Worm (Caenorhabditis elegans): ENCODE results near the gene atrn-1.
A peak's percentile ranks its signal among the peaks of the same experiment; 100 is the strongest.

The atrn-1 gene

DNA sequence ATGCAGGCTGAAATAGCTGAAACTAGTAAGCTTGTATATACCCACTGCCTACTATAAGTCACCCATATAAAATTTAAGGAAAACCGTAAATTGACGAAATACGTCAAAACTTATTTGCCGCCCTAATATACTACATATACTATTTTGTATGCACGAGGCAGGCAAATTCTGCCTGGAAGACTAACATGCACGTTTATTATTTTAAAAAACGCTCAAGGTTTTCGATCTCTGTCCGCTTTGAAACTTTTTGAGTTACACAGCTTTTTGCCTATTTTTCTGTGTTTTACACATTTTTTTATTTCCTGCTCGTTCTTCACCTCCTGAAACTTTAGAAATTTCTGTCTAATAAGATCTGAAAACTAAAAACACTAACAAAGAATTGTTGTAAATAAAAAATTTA, 31.8 kb downstream of the atrn-1 start:
- TF ChIP-seq med-1 (GFP tag; optimal IDR thresholded peaks at IDR 0.05; ENCODE audit: insufficient read depth) (no peak), ref-1 (GFP tag; conservative IDR thresholded peaks at IDR 0.05) (no peak), klf-2 (GFP tag; conservative IDR thresholded peaks at IDR 0.05) (no peak)

DNA sequence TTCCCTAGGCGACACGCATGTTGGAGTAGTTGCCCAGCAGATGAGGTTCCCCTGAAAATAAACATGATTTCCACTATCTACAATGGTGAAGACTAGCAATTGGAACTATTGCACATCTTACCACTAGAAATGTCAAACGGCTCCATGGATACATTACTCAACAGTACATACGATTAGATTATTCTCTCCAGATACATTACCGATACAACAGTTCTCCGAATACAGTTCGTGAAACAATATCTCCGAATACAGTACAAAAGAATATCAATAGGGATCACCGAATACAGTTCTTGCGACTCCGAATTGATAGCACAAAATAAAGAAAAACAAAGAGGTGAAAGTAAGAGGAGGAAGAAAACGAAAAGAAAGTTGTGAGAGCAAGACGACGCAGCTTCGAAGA, 32.4 kb downstream of the atrn-1 start, which contains the start of gene C05G5.7:
Gene C05G5.7 (minus strand): TSS at position 1 of the 400 bp plus-strand sequence.
- TF ChIP-seq tab-1 (GFP tag; IDR thresholded peaks at IDR 0.05) (no peak), flt-1 (GFP tag; IDR thresholded peaks at IDR 0.05) (no peak), cog-1 (tag; optimal IDR thresholded peaks at IDR 0.05) (no peak), T22C8.4 (GFP tag; IDR thresholded peaks at IDR 0.05) (no peak), klf-2 (GFP tag; conservative IDR thresholded peaks at IDR 0.05) (no peak), ref-1 (GFP tag; conservative IDR thresholded peaks at IDR 0.05) (no peak), ztf-23 (GFP tag; IDR thresholded peaks at IDR 0.05) (no peak), med-1 (GFP tag; optimal IDR thresholded peaks at IDR 0.05; ENCODE audit: insufficient read depth) (no peak), ztf-29 (GFP tag; IDR thresholded peaks at IDR 0.05) (no peak)

DNA sequence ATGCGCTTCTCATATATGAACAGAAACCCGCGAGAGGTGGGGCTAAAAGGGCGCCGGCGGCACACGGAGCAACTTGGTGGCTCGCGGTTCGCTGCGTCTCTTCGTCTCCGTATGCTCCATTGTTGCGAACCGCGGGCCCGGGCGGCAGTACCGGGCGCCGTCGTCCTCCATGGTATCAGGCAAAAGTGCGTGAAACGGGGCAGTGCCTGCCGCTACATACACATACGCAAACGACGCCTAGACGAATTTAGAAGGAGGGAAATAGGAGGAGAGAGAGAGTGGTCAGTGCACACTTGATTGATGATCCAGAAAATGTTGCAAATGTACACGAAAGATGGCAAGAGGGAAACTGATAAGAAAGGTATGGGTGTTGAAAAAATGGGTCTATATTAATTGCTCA, 33.1 kb downstream of the atrn-1 start:
- TF ChIP-seq ztf-23 (GFP tag; IDR thresholded peaks at IDR 0.05) (0 out of 2 replicates have a peak, but pooled peaks have one; percentile 24), med-1 (GFP tag; optimal IDR thresholded peaks at IDR 0.05; ENCODE audit: insufficient read depth) (no peak)

DNA sequence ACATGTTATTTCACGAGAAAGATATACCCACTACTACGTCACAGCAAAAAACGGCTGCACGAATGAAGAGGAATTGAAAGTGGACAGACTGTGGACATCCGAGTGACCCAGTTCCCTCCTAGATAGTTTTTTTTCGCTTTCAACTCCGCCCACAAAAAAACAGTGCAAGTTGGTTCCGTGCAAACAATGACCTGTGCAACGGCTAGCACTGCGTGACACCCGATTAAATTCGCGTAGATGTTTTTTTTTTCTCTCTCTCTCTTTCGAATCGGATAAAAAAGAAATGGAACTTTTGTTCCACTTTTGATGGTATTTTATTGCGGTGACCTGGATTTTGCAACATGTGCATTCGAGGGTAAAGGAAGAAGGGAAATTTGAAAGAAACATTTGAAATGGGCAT, 33.8 kb downstream of the atrn-1 start:
- TF ChIP-seq T22C8.4 (GFP tag; IDR thresholded peaks at IDR 0.05) (no peak), flt-1 (GFP tag; IDR thresholded peaks at IDR 0.05) (no peak), ztf-29 (GFP tag; IDR thresholded peaks at IDR 0.05) (no peak), klf-2 (GFP tag; conservative IDR thresholded peaks at IDR 0.05) (no peak), cog-1 (tag; optimal IDR thresholded peaks at IDR 0.05) (no peak), ref-1 (GFP tag; conservative IDR thresholded peaks at IDR 0.05) (no peak)

DNA sequence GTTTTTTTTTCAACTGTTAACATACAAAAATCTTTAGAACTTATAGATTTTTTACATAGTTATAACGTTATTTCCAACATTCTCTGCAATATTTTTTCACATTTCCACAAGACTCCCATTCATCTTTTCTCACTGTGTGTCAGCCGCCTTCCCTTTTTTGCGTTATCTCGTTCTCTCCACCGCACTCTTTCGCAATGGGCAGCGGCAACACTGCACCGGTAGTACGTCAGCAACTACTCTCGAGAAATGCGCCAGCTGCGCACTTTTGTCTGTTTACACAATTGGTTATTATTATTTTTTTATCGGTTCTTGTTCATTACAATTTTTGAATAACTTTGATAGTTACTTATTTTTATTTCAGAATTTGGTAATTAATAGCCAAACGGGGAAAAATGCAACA, 35.6 kb downstream of the atrn-1 start, which contains the start of gene C05G5.2:
Gene C05G5.2 (plus strand): TSS at position 356 of the 400 bp plus-strand sequence.
- TF ChIP-seq cog-1 (tag; optimal IDR thresholded peaks at IDR 0.05) (peak; percentile 61), ztf-23 (GFP tag; IDR thresholded peaks at IDR 0.05) (no peak), tab-1 (GFP tag; IDR thresholded peaks at IDR 0.05) (no peak), med-1 (GFP tag; optimal IDR thresholded peaks at IDR 0.05; ENCODE audit: insufficient read depth) (no peak), flt-1 (GFP tag; IDR thresholded peaks at IDR 0.05) (peak; percentile 70; the same call in 1 of the 2 replicates)

DNA sequence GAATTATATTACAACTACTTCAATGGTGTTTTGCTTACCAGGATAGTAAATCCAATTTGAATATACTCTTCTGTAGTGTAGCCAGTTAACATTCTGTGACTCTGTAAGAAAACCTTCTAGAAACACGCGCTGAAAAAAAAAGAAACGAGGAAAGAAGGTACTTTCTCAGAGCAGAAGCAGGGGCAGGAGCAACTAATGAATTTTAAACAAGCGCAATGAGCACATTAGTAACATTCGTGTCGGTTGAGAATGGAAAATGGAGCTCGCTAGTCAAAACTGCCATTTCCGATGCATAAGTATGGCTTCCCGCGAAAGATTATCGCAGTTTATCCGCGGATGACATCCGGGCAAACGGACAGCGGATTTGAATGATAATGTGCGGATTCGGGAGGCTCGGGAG, 40.5 kb downstream of the atrn-1 start, which contains the start of gene C05G5.3:
Gene C05G5.3 (minus strand): TSS at position 101 of the 400 bp plus-strand sequence.
- TF ChIP-seq ztf-23 (GFP tag; IDR thresholded peaks at IDR 0.05) (no peak), cog-1 (tag; optimal IDR thresholded peaks at IDR 0.05) (no peak), tab-1 (GFP tag; IDR thresholded peaks at IDR 0.05) (no peak), klf-2 (GFP tag; conservative IDR thresholded peaks at IDR 0.05) (no peak), ref-1 (GFP tag; conservative IDR thresholded peaks at IDR 0.05) (no peak), flt-1 (GFP tag; IDR thresholded peaks at IDR 0.05) (no peak), ztf-29 (GFP tag; IDR thresholded peaks at IDR 0.05) (no peak), T22C8.4 (GFP tag; IDR thresholded peaks at IDR 0.05) (no peak), med-1 (GFP tag; optimal IDR thresholded peaks at IDR 0.05; ENCODE audit: insufficient read depth) (no peak)

DNA sequence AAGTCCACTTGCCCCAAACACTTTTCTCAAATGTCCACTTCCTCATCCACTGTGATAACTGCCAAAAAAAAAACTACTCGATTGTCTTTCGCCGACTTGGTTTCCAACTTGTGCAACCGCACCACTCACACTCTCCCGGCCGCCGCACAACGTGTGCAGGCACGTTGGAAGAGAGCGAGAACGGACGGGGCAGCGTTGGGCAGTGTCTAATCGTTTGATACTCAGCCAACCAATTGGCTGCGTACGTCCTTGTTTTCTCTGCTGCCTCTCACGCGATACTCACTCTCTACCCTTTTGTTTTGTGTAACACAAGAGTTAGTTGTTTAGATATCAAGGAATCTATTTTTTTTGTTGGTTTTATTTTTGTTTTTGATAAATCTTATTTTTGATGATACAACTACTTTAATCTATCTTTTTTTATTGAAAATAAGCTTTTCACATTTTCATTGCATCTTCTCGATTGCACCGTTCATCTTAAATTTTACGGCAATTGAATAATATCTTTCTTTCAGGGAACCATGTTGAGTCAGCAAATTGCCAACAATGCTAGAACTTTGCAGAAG, 42.2 kb downstream of the atrn-1 start, which contains the start of gene sucl-1:
Gene sucl-1 (plus strand): TSS at position 513 of the 563 bp plus-strand sequence.
- TF ChIP-seq ref-1 (GFP tag; conservative IDR thresholded peaks at IDR 0.05) (no peak), klf-2 (GFP tag; conservative IDR thresholded peaks at IDR 0.05) (no peak), cog-1 (tag; optimal IDR thresholded peaks at IDR 0.05) (peak; percentile 80), ztf-29 (GFP tag; IDR thresholded peaks at IDR 0.05) (no peak), ztf-23 (GFP tag; IDR thresholded peaks at IDR 0.05) (peak; percentile 67; the same call in 1 of the 2 replicates), tab-1 (GFP tag; IDR thresholded peaks at IDR 0.05) (0 out of 2 replicates have a peak, but pooled peaks have one; percentile 67), T22C8.4 (GFP tag; IDR thresholded peaks at IDR 0.05) (no peak), med-1 (GFP tag; optimal IDR thresholded peaks at IDR 0.05; ENCODE audit: insufficient read depth) (no peak), flt-1 (GFP tag; IDR thresholded peaks at IDR 0.05) (no peak)

DNA sequence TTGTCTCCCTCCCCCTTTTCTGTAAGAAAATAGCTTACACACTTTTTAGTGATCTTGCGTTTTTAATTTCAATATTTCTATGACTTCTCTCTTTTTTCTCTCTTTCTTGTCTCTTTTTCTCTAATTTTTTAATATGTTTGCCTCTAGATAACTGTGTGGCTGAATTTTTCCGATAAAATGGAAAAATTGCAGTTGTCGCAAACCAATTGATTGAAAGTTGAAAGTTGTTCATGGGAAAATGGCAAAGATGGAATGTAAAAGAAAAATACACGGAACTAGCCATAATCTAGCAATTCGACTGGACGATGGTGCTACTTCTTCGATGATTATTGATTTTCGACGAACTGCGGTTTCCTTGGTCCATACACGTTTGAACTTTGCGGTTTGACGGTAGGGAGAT, 44.5 kb downstream of the atrn-1 start:
- TF ChIP-seq med-1 (GFP tag; optimal IDR thresholded peaks at IDR 0.05; ENCODE audit: insufficient read depth), result no peak

DNA sequence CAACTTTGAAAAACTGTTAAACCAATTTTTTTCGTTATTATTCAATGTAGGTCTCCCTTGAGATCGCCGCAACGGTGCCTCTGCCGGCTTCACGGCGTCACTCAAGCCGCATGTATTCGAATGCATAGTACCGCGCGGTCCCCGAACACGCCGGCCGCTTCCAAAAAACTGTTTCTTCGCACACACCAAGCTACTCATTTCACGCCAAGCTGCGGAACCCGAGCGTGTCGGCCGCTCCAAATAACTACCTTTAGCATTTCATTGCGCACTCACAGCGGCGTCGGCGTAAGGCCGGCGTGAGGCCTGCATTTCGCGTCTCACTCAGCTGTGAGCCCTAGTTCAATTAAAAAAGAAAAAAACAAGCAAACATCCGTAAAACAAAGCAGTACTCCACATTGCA, 45.2 kb downstream of the atrn-1 start:
- TF ChIP-seq med-1 (GFP tag; optimal IDR thresholded peaks at IDR 0.05; ENCODE audit: insufficient read depth), result no peak
- no peak for TF ChIP-seq ref-1 (GFP tag; conservative IDR thresholded peaks at IDR 0.05)
- 0 out of 2 replicates have a peak, but pooled peaks have one; percentile 9 for TF ChIP-seq T22C8.4 (GFP tag; IDR thresholded peaks at IDR 0.05)

DNA sequence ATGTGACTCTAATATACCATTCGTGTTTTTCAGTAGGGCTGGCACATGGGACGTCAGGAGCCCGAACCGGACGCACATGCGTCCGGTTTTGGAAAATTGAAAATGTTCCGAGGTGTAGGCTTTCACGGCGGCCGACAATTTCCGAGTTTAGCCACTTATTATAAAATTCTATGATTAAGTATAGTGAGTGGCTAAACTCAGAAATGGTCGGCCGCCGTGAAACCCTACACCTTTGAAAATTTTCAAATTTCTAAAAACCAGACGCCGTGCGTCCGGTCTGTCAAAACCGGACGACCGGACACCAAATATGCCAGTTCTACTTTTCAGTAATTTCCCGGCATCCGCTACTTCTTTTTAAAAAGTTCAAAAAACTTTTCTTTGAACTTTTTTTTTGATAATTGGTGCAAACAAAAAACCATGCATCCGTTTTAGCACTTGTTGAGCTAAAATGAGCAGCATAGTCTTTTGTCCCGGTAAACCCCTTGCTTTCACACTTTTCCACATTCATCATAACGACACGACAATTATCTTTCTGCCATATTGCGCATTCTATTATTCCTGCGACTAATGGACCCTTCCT, 46.4 kb downstream of the atrn-1 start:
- TF ChIP-seq tab-1 (GFP tag; IDR thresholded peaks at IDR 0.05) (no peak), med-1 (GFP tag; optimal IDR thresholded peaks at IDR 0.05; ENCODE audit: insufficient read depth) (no peak), ref-1 (GFP tag; conservative IDR thresholded peaks at IDR 0.05) (no peak), T22C8.4 (GFP tag; IDR thresholded peaks at IDR 0.05) (no peak), ztf-23 (GFP tag; IDR thresholded peaks at IDR 0.05) (no peak), ztf-29 (GFP tag; IDR thresholded peaks at IDR 0.05) (no peak), cog-1 (tag; optimal IDR thresholded peaks at IDR 0.05) (no peak), klf-2 (GFP tag; conservative IDR thresholded peaks at IDR 0.05) (no peak), flt-1 (GFP tag; IDR thresholded peaks at IDR 0.05) (no peak)
